Fruit fly (Drosophila melanogaster): ENCODE measurements around the gene mtrm.

- TF ChIP-seq CG8301 (tag; optimal IDR thresholded peaks at IDR 0.05), result no peak
- no peak for TF ChIP-seq EcR (GFP tag; optimal IDR thresholded peaks at IDR 0.05)
- no peak for TF ChIP-seq CG4496 (GFP tag; IDR thresholded peaks at IDR 0.05)
- no peak for TF ChIP-seq CG32121 (GFP tag; IDR thresholded peaks at IDR 0.05)
- TF ChIP-seq CG9948 (tag; optimal IDR thresholded peaks at IDR 0.05), result no peak
Measured at dm6 chr3L:8391240-8391639, 21.6 kb upstream of the mtrm start, which contains the start of gene Jon66Ci.
